Worm (Caenorhabditis elegans) whole organism, L4 larva: ENCODE results near the gene mam-2.

Experiments
- Y105C5A.15 ChIP-seq: fragments of 200-800 bp; sonication (Bioruptor generic); IDR thresholded peaks from 2 replicates; pipeline ENCODE4 v1.3.6; 2022; ENCODE audit warnings: missing genetic modification characterization, missing compliant biosample characterization
- lin-38 ChIP-seq: fragments of 200-800 bp; sonication (Bioruptor generic); IDR thresholded peaks from 2 replicates; pipeline ENCODE4 v1.3.6; 2022; ENCODE audit warnings: missing genetic modification reagents, missing genetic modification characterization, missing compliant biosample characterization
- mdt-29 ChIP-seq: fragments of 200-800 bp; sonication (Bioruptor generic); IDR thresholded peaks from 2 replicates; pipeline ENCODE4 v1.3.6; 2022; ENCODE audit warnings: missing genetic modification reagents, missing genetic modification characterization, missing compliant biosample characterization
- nhr-6 ChIP-seq: fragments of 150-350 bp; optimal IDR thresholded peaks from 2 replicates; lab custom pipeline; 2014; ENCODE audit warnings: missing biosample characterization, missing genetic modification characterization

DNA sequence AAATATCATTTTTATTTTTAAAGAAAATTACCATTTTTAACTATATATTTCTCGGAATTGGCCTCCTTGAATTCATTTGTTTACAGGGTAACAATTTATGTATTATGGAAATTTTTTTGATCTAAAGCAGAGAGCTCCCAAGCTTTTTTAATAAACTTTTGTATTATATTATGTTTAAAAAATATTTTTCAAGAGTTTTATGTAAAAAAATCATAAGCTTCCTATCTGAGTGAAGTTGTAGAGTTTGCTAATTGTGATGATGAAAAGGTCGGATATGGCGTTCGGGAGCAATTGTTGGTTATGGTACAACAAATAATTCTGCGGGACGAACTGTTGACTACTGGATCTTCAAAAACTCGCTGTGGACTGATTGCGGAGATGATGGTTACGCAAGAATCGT, 38.3 kb downstream of the mam-2 start, which contains the start of gene F44D12.19:
- no peak for TF ChIP-seq mdt-29 (GFP tag; lab: Robert Waterston, UW)
- no peak for TF ChIP-seq nhr-6 (tag; lab: Kevin White, UChicago)
- no peak for TF ChIP-seq lin-38 (GFP tag; lab: Robert Waterston, UW)
- TF ChIP-seq Y105C5A.15 (GFP tag; lab: Robert Waterston, UW), result no peak
